Worm (Caenorhabditis elegans) whole organism, mixed stage, embryonic: ENCODE data around the gene clec-47.

ENCODE experiments used
- bed-3 ChIP-seq: fragments of 200-800 bp; sonication (Bioruptor generic); optimal IDR thresholded peaks from 3 replicates; lab custom pipeline; 2018; ENCODE audit warnings: mild to moderate bottlenecking, missing genetic modification characterization, moderate library complexity, missing compliant biosample characterization
- blmp-1 ChIP-seq: fragments of 150-350 bp; optimal IDR thresholded peaks from 2 replicates; lab custom pipeline; 2014; ENCODE audit warnings: missing biosample characterization, missing genetic modification characterization
- ceh-39 ChIP-seq: fragments of 150-350 bp; optimal IDR thresholded peaks from 2 replicates; lab custom pipeline; 2014; ENCODE audit warnings: missing biosample characterization, missing genetic modification characterization
- ceh-43 ChIP-seq: fragments of 200-800 bp; sonication (Bioruptor generic); optimal IDR thresholded peaks from 2 replicates; lab custom pipeline; 2018; ENCODE audit warnings: mild to moderate bottlenecking, missing genetic modification characterization, moderate library complexity, missing compliant biosample characterization
- ceh-83 ChIP-seq: fragments of 200-800 bp; sonication (Bioruptor generic); optimal IDR thresholded peaks from 2 replicates; lab custom pipeline; 2018; ENCODE audit warnings: mild to moderate bottlenecking, missing genetic modification characterization, missing compliant biosample characterization
- ces-1 ChIP-seq: fragments of 150-350 bp; optimal IDR thresholded peaks from 2 replicates; lab custom pipeline; 2014; ENCODE audit warnings: missing biosample characterization, missing genetic modification reagents, missing genetic modification characterization
- cnd-1 ChIP-seq: fragments of 200-800 bp; sonication (Bioruptor generic); optimal IDR thresholded peaks from 2 replicates; lab custom pipeline; 2018; ENCODE audit warnings: mild to moderate bottlenecking, missing genetic modification characterization, missing compliant biosample characterization
- drap-1 ChIP-seq: fragments of 200-800 bp; sonication (Bioruptor generic); optimal IDR thresholded peaks from 3 replicates; lab custom pipeline; 2018; ENCODE audit warnings: mild to moderate bottlenecking, missing genetic modification characterization, missing compliant biosample characterization
- elt-1 ChIP-seq: sonication (generic microtip); optimal IDR thresholded peaks from 2 replicates; lab custom pipeline; 2017; ENCODE audit warnings: missing genetic modification characterization, mild to moderate bottlenecking, missing compliant biosample characterization, antibody characterized with exemption, moderate library complexity, borderline replicate concordance; ENCODE audit not compliant: insufficient read depth
- elt-3 ChIP-seq: fragments of 150-350 bp; optimal IDR thresholded peaks from 2 replicates; lab custom pipeline; 2014; ENCODE audit warnings: missing biosample characterization, missing genetic modification characterization
- flh-1 ChIP-seq: fragments of 200-800 bp; sonication (Bioruptor generic); optimal IDR thresholded peaks from 2 replicates; lab custom pipeline; 2018; ENCODE audit warnings: mild to moderate bottlenecking, missing genetic modification characterization, moderate library complexity, missing compliant biosample characterization
- ham-2 ChIP-seq: fragments of 200-800 bp; sonication (Bioruptor generic); optimal IDR thresholded peaks from 2 replicates; lab custom pipeline; 2018; ENCODE audit warnings: mild to moderate bottlenecking, missing genetic modification characterization, missing compliant biosample characterization
- hlh-1 ChIP-seq: fragments of 150-350 bp; optimal IDR thresholded peaks from 2 replicates; lab custom pipeline; 2014; ENCODE audit warnings: missing biosample characterization, missing genetic modification reagents, missing genetic modification characterization
- lin-13 ChIP-seq: fragments of 150-350 bp; optimal IDR thresholded peaks from 2 replicates; lab custom pipeline; 2014; ENCODE audit warnings: missing biosample characterization, missing genetic modification characterization
- lsy-2 ChIP-seq: fragments of 150-350 bp; optimal IDR thresholded peaks from 2 replicates; lab custom pipeline; 2014; ENCODE audit warnings: missing biosample characterization, missing genetic modification characterization
- mab-5 ChIP-seq: fragments of 150-350 bp; optimal IDR thresholded peaks from 2 replicates; lab custom pipeline; 2014; ENCODE audit warnings: missing biosample characterization, missing genetic modification characterization
- mep-1 ChIP-seq: fragments of 150-350 bp; optimal IDR thresholded peaks from 2 replicates; lab custom pipeline; 2017; ENCODE audit warnings: missing biosample characterization, missing genetic modification reagents, missing genetic modification characterization, inconsistent platforms
- mls-2 ChIP-seq: sonication (generic microtip); optimal IDR thresholded peaks from 2 replicates; lab custom pipeline; 2016; ENCODE audit warnings: mild to moderate bottlenecking, missing genetic modification characterization, moderate library complexity, missing compliant biosample characterization
- nhr-12 ChIP-seq: fragments of 150-350 bp; optimal IDR thresholded peaks from 2 replicates; lab custom pipeline; 2014; ENCODE audit warnings: missing biosample characterization, missing genetic modification characterization
- nhr-2 ChIP-seq: fragments of 150-350 bp; optimal IDR thresholded peaks from 2 replicates; lab custom pipeline; 2014; ENCODE audit warnings: missing biosample characterization, missing genetic modification characterization
- nhr-237 ChIP-seq: fragments of 150-350 bp; optimal IDR thresholded peaks from 2 replicates; lab custom pipeline; 2014; ENCODE audit warnings: missing biosample characterization, missing genetic modification characterization
- nhr-28 ChIP-seq: fragments of 150-350 bp; optimal IDR thresholded peaks from 2 replicates; lab custom pipeline; 2014; ENCODE audit warnings: missing biosample characterization, missing genetic modification characterization
- nhr-76 ChIP-seq: sonication (generic microtip); optimal IDR thresholded peaks from 2 replicates; lab custom pipeline; 2017; ENCODE audit warnings: missing biosample characterization, missing genetic modification characterization
- pha-4 ChIP-seq: fragments of 150-350 bp; optimal IDR thresholded peaks from 2 replicates; lab custom pipeline; 2018; ENCODE audit warnings: missing biosample characterization, missing genetic modification reagents, missing genetic modification characterization
- sem-2 ChIP-seq: fragments of 200-800 bp; sonication (Bioruptor generic); optimal IDR thresholded peaks from 2 replicates; lab custom pipeline; 2018; ENCODE audit warnings: mild to moderate bottlenecking, missing genetic modification characterization, missing compliant biosample characterization
- sptf-1 ChIP-seq: sonication (generic microtip); optimal IDR thresholded peaks from 2 replicates; lab custom pipeline; 2017; ENCODE audit warnings: mild to moderate bottlenecking, missing genetic modification characterization, moderate library complexity, missing compliant biosample characterization
- tbx-8 ChIP-seq: fragments of 200-800 bp; sonication (Bioruptor generic); optimal IDR thresholded peaks from 2 replicates; lab custom pipeline; 2018; ENCODE audit warnings: mild to moderate bottlenecking, missing genetic modification characterization, moderate library complexity, missing compliant biosample characterization
- unc-120 ChIP-seq: sonication (generic microtip); optimal IDR thresholded peaks from 2 replicates; lab custom pipeline; 2017; ENCODE audit warnings: missing genetic modification characterization, missing compliant biosample characterization; ENCODE audit not compliant: poor library complexity, severe bottlenecking
- unc-39 ChIP-seq: fragments of 150-350 bp; optimal IDR thresholded peaks from 2 replicates; lab custom pipeline; 2014; ENCODE audit warnings: missing biosample characterization, missing genetic modification characterization
- unc-62 ChIP-seq: fragments of 150-350 bp; optimal IDR thresholded peaks from 2 replicates; lab custom pipeline; 2014; ENCODE audit warnings: missing biosample characterization, missing genetic modification reagents, missing genetic modification characterization
- zip-8 ChIP-seq: fragments of 150-350 bp; optimal IDR thresholded peaks from 2 replicates; lab custom pipeline; 2014; ENCODE audit warnings: missing biosample characterization, missing genetic modification characterization
- ztf-11 ChIP-seq: fragments of 150-350 bp; optimal IDR thresholded peaks from 2 replicates; lab custom pipeline; 2014; ENCODE audit warnings: missing biosample characterization, missing genetic modification characterization

Gene clec-47

DNA sequence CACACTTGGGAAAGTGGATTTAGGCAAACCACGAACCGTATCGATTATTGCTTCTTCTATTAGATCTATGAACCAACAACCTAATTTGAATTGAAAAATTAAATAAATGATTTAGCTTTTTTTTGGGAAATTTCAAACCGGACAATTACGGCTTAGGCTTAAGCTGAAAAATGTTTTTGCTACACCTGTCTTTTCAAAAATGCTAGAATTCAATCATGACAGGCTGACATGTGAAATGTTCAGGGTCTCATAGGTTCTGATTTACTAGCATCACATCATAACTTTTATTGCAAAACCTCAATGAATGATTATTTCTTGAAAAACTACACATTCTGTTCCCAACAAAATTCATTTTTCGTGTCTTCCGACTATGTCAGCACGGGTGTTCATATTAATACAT is 22.3 kb upstream of the clec-47 start, which contains the start of gene srh-55:
srh-55 (plus strand) TSS at position 301 of the 400 bp plus-strand sequence.
- TF ChIP-seq blmp-1 (tag; lab: Kevin White, UChicago) (no peak), nhr-76 (tag; lab: Kevin White, UChicago) (no peak), zip-8 (tag; lab: Kevin White, UChicago) (no peak)
- TF ChIP-seq, all 35 proteins: peak for 0

DNA sequence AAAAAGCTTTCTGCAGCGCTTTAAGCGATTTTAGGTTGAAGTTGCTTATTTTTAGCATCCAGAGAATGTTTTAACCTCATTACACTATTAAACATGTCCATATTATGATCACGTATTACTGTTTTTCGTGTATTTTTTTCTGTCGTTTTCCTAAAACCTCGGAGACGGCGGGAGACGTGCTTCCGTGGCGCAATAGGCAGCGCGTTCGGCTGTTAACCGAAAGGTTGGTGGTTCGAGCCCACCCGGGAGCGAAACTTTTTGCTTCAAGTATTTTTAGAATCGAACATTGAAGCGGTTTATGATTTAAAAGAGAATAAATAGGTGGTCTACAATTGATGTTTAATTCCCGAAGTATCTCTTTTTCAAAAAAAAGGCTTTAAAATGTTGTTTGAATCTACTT is 19.1 kb upstream of the clec-47 start:
- TF ChIP-seq mab-5 (tag; lab: Kevin White, UChicago) (no peak), nhr-28 (tag; lab: Kevin White, UChicago) (no peak), mep-1 (no peak), zip-8 (tag; lab: Kevin White, UChicago) (no peak), hlh-1 (no peak), unc-62 (GFP tag; lab: Kevin White, UChicago) (no peak), cnd-1 (tag; lab: Kevin White, UChicago) (no peak)
- TF ChIP-seq, all 35 proteins: peak for 0

DNA sequence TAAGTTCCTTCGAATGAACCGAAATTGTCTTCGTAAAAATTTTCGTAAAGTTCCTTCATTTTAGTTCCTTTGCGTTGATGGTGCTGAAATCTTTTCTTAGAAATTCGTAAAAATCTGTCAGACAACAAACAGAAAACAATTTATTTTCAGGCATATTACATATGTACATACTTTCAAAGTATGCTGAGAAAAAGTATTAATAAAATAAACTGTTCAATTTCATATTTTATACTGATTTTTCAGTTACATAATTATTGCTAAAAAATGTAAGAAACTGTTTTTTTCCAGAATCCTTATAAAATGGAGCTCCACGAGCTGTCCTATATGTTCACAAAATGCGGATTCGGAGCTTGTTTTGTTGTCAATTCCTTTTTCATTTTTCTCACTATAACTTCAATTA is 16.9 kb upstream of the clec-47 start, which contains the start of gene str-45:
str-45 (plus strand) TSS at position 301 of the 400 bp plus-strand sequence.
- TF ChIP-seq elt-1: no peak
- TF ChIP-seq unc-120 (tag; lab: Kevin White, UChicago): no peak
- TF ChIP-seq elt-3: no peak
- TF ChIP-seq unc-39: no peak
- no peak for TF ChIP-seq ces-1 (GFP tag; lab: Kevin White, UChicago)
- no peak for TF ChIP-seq ceh-43 (GFP tag; lab: Kevin White, UChicago)
- no peak for TF ChIP-seq unc-62 (GFP tag; lab: Kevin White, UChicago)
- no peak for TF ChIP-seq nhr-28 (tag; lab: Kevin White, UChicago)
- TF ChIP-seq tbx-8 (GFP tag; lab: Kevin White, UChicago): no peak
- TF ChIP-seq drap-1 (GFP tag; lab: Kevin White, UChicago): no peak
- no peak for TF ChIP-seq zip-8 (tag; lab: Kevin White, UChicago)
- no peak for TF ChIP-seq nhr-237
- no peak for TF ChIP-seq bed-3
- no peak for TF ChIP-seq mab-5 (tag; lab: Kevin White, UChicago)
- TF ChIP-seq ztf-11 (tag; lab: Kevin White, UChicago): no peak
- no peak for TF ChIP-seq sem-2
- TF ChIP-seq ceh-39 (tag; lab: Kevin White, UChicago): no peak
- no peak for TF ChIP-seq nhr-76 (tag; lab: Kevin White, UChicago)
- TF ChIP-seq ceh-83 (GFP tag; lab: Kevin White, UChicago): no peak
- no peak for TF ChIP-seq pha-4 (tag; lab: Kevin White, UChicago)

DNA sequence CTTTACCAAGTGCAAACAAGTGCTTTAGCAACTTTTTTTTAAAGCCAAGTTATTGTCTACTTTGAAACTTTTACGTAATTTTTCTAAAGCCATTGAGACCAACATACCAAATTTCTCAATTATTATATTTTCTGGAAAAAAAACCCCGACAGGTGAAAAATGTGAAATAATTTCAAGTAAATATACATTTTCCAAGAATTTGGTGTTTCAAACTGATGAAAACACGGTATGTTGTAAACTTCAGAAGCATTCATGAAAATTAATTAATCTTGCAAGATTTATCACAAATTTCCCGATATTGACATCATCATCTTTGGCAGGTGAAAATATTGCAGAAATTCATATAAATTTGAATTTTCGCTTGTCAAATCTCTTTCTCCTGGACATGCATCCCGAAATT is 12.9 kb upstream of the clec-47 start, which contains the start of gene srz-11:
srz-11 (plus strand) TSS at position 386 of the 400 bp plus-strand sequence.
- TF ChIP-seq elt-1 (no peak), pha-4 (tag; lab: Kevin White, UChicago) (no peak), nhr-28 (tag; lab: Kevin White, UChicago) (no peak), ceh-83 (GFP tag; lab: Kevin White, UChicago) (no peak), mab-5 (tag; lab: Kevin White, UChicago) (no peak)

DNA sequence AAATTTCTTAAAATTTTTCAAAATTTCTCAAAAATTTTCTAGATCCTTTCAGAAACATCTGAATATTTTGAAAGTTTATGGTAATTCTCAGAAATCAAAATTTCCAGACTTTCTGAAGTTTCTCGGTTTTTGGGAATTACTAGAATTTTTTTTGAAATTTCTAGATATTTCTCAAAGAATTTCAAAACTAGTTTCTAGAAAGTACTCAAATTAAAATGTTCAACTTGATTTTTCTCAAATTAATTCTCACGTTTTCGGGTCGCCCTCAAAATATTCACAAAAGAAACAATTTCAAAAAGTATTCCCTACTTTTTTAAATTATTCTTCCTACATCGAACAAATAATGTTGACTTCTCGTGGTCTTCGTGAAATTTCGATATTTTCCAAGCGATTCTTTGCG is 4.2 kb downstream of the clec-47 start, which contains the start of gene T09F5.10:
T09F5.10 (plus strand) TSS at position 301 of the 400 bp plus-strand sequence.
- no peak for TF ChIP-seq pha-4 (tag; lab: Kevin White, UChicago)
- TF ChIP-seq unc-120 (tag; lab: Kevin White, UChicago): no peak
- TF ChIP-seq unc-39: no peak
- no peak for TF ChIP-seq nhr-12
- TF ChIP-seq mab-5 (tag; lab: Kevin White, UChicago): no peak
- TF ChIP-seq flh-1 (GFP tag; lab: Kevin White, UChicago): no peak
- no peak for TF ChIP-seq ces-1 (GFP tag; lab: Kevin White, UChicago)
- no peak for TF ChIP-seq zip-8 (tag; lab: Kevin White, UChicago)
- no peak for TF ChIP-seq ham-2 (GFP tag; lab: Kevin White, UChicago)
- no peak for TF ChIP-seq sptf-1 (tag; lab: Kevin White, UChicago)
- no peak for TF ChIP-seq mls-2 (tag; lab: Kevin White, UChicago)
- no peak for TF ChIP-seq nhr-2
- no peak for TF ChIP-seq lsy-2 (tag; lab: Kevin White, UChicago)
- TF ChIP-seq drap-1 (GFP tag; lab: Kevin White, UChicago): no peak
- no peak for TF ChIP-seq lin-13 (tag; lab: Kevin White, UChicago)
